Fruit fly (Drosophila melanogaster) Kc167 (cell line): ENCODE results near the gene CG9331.

ENCODE experiments used
- Myc ChIP-seq: fragments of >200 bp; optimal IDR thresholded peaks from 2 replicates; lab custom pipeline; 2017; ENCODE audit warnings: missing external identifiers
- Sin3A ChIP-seq: fragments of >200 bp; optimal IDR thresholded peaks from 2 replicates; lab custom pipeline; 2018; ENCODE audit warnings: missing external identifiers
- h ChIP-seq: fragments of >200 bp; optimal IDR thresholded peaks from 3 replicates; lab custom pipeline; 2018; ENCODE audit warnings: missing external identifiers
- insv ChIP-seq: fragments of >200 bp; optimal IDR thresholded peaks from 3 replicates; lab custom pipeline; 2018; ENCODE audit warnings: missing external identifiers
- psq ChIP-seq: fragments of >200 bp; optimal IDR thresholded peaks from 2 replicates; lab custom pipeline; 2017; ENCODE audit warnings: missing external identifiers
- ttk ChIP-seq: sonication (Bioruptor generic); optimal IDR thresholded peaks from 2 replicates; lab custom pipeline; 2017; ENCODE audit warnings: missing external identifiers

CG9331 gene

DNA sequence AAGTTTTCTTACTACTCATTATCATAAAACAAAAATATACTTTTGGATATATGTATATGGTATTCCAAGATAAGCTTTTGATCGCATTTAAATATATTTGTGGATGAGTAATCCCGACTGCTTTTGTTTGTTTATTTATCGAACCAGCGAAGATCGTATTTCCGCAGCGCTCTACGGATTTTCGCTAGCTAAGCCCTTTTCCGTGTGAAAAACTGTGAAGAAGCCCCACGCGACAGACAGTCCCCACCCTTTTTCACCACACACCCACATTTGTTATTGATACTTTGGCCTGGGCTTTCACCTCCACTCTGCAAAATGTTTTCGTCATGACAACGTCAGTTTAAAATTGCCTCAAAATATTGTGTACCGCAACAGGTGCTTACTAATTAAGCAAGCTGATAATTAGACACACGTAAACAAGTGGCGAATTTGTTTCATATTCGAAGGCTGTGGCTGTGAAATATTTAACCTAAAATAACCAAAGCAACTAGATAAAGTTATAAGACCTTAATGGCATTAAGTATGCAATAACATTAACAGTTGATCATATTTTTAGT, 29.6 kb upstream of the CG9331 start:
- no peak for TF ChIP-seq h (lab: Kevin White, UChicago)
- TF ChIP-seq ttk = no peak
- TF ChIP-seq insv (lab: Kevin White, UChicago) = no peak
- TF ChIP-seq psq (lab: Kevin White, UChicago) = no peak
- no peak for TF ChIP-seq Myc (lab: Kevin White, UChicago)
- no peak for TF ChIP-seq Sin3A (lab: Kevin White, UChicago)

DNA sequence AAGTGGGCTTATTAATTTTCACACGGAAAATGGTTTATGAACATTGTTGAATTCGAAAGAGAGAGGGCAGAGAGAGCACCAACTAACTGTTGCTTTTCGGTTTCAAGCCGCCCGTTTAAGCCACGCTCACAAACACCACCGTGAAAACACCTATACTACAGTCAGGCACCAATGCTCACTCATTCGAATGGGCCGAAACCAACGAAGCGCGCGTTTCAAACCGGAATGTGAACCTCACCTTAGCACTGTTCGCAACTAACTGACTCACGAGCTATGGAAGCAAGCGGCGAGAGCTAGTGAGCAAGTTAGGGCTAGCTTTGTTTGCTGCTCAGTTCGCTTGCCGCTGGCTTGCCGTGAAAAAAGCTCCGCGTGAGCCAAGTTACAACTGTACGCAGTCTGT, 28.7 kb upstream of the CG9331 start:
- TF ChIP-seq Sin3A (lab: Kevin White, UChicago) (no peak), insv (lab: Kevin White, UChicago) (no peak), psq (lab: Kevin White, UChicago) (no peak), Myc (lab: Kevin White, UChicago) (no peak), ttk (no peak), h (lab: Kevin White, UChicago) (no peak)

DNA sequence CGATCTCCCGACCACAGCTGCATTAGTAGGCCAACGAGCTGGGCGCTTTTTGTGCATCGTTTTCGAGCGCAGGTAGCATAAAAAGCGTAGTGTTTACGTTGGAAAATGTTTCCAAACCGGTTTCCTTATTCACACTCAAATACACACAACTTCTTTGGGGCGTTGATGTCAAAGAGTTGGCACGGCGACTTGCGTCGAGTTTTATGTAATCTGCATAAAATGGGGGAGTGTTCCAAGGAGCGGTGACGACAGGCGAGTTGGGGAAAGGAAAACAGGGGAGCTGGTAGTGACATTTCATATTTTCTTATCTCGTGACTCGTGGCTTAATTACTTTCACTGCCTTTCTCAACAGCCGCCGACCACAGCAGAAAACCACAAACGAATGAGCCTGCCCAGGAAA, 28.0 kb upstream of the CG9331 start:
- TF ChIP-seq insv (lab: Kevin White, UChicago) (no peak), Sin3A (lab: Kevin White, UChicago) (no peak), psq (lab: Kevin White, UChicago) (no peak), ttk (no peak), h (lab: Kevin White, UChicago) (no peak), Myc (lab: Kevin White, UChicago) (no peak)

DNA sequence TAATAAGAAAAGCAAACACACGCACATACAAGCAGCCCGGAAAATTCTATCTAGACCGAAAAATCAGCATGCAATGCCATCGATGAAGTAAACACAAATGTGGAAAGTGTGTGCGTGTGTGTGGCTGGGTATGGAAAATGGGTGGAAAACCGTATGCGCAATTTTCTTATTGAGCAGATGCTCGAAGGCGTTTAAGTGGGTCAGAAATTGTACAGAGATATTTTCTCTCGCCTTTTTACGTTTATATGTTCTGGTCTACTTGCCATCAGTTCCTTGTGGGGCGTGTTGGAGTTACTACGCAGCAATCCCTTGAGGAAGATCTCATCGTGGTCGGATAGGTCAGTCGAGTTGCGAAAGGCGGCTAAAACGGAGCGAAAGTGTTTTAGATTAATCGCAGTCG, 26.9 kb upstream of the CG9331 start:
- TF ChIP-seq Sin3A (lab: Kevin White, UChicago) (no peak), ttk (no peak), h (lab: Kevin White, UChicago) (no peak), insv (lab: Kevin White, UChicago) (no peak), psq (lab: Kevin White, UChicago) (no peak), Myc (lab: Kevin White, UChicago) (no peak)

DNA sequence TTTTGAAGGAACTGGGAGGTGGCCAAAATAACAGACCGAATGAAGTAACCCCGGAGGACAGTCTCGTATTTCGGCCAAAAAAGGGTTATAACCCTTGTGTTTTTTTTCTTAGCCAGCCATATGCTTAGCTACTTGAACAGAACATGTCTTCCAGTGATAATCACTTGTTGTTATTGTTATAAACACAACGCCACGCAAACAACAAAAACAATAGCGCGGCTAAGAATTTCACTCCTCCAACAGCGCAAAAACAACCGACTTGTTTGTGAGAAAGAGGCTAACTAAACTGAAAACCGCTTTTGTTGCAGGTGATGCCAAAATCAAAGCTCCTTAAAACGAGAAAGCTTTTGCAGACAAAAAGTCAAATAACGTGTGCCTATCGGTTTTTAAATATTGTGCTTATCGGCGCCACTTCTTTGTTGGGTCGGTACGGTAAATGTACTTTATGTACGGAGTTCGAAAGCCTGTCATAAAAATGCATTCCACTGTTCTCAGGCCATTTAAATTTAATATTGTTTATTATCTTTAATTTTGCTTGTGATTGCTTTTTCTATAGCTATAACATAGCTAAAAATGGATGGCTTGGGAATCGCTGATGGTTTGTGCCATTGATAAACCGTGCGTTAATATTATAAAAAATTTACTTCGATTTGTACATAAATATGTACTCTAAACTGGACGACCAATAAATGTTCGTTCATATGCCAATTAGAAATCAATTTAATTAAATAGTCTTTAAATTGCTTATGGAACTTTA, 25.7 kb upstream of the CG9331 start, which contains the start of gene vari:
Gene vari (minus strand): TSS at position 285 of the 757 bp plus-strand sequence.
- no peak for TF ChIP-seq insv (lab: Kevin White, UChicago)

DNA sequence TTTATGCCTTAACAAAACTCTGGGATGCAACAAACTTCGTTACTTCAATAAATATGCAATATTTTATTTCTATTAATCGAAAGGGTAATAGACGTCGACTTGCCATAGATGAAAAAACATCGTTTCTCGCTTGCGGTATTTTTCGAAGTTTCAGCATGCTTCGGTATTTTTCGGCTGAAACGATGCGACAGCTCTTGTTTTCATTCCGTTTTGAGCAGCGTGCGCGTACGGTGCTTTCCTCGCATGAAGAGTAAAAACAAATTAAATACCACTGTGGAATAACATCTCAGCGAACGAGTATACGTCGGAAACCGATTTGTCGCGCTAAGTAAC, 25.1 kb upstream of the CG9331 start, which contains the start of gene CG9328:
Gene CG9328 (plus strand): TSS at position 201 of the 333 bp plus-strand sequence.
- TF ChIP-seq Myc (lab: Kevin White, UChicago) (no peak), Sin3A (lab: Kevin White, UChicago) (no peak), h (lab: Kevin White, UChicago) (no peak), ttk (no peak), insv (lab: Kevin White, UChicago) (no peak), psq (lab: Kevin White, UChicago) (no peak)

DNA sequence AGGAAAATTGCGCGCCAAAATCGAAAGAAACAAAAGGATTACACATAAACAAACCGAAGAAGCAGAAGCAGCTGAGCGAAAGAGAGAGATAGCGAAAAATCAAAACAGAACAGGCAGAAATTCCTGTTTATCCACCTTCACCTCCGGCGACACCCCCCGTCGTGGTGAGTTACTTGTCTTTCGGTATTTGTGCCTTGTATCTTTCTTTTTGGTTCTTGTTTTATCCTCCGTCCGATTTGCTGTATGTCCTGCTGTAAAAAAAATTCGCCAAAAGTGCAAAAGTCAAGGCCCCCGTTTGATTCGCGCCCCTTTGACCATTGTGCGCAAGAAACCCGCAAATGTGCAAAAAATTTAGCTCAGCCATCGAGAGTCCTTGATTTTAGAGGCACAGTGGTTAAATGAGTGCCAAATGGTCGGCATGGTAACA, 24.3 kb upstream of the CG9331 start:
- TF ChIP-seq h (lab: Kevin White, UChicago) = no peak
- TF ChIP-seq insv (lab: Kevin White, UChicago) = no peak
- TF ChIP-seq Sin3A (lab: Kevin White, UChicago) = no peak
- TF ChIP-seq psq (lab: Kevin White, UChicago) = no peak
- TF ChIP-seq ttk = no peak
- no peak for TF ChIP-seq Myc (lab: Kevin White, UChicago)

DNA sequence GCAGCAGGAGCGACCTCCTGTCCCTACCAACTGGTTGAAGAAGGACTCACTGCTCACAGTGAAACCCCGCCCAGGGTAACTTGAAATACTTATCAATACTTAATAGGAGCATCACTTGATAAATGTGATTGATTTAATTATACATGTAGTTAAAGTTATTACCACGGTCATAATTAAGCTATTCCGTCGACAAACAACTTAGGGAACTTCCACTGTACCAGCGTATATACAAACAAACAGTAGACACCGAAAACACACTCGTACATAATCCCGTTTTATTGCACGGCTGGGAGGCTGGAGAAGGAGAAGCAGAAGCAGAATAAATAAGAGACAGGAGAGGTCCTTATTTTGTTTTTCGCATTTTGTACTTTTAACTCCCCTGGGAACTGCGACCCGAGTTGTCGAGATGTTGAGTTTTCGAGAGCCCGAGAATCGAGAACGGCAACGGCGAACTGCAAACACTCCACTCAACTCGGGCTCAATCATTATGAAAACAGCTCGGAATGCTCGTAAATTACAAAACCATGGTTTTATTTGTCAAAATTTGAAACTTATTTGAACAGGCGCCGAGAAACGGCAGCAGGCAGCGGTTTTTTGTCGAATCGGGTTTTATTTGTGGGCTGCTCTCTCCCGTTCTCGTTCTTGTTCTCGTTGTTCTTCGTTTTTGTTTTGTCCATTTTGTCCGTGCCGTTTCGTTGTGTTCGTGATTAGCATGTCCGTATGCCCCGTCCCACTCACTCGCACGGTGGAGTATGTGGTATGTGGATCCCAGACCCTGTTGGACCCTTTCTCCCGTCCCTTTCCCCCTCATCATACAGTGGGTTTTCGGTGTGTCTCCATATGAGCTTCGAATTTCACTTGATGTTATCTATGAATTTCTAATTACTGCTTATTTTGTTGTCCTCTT, 22.4 kb upstream of the CG9331 start:
- TF ChIP-seq psq (lab: Kevin White, UChicago) (peak; percentile 42), Myc (lab: Kevin White, UChicago) (no peak), insv (lab: Kevin White, UChicago) (no peak), Sin3A (lab: Kevin White, UChicago) (no peak), h (lab: Kevin White, UChicago) (no peak), ttk (no peak)

DNA sequence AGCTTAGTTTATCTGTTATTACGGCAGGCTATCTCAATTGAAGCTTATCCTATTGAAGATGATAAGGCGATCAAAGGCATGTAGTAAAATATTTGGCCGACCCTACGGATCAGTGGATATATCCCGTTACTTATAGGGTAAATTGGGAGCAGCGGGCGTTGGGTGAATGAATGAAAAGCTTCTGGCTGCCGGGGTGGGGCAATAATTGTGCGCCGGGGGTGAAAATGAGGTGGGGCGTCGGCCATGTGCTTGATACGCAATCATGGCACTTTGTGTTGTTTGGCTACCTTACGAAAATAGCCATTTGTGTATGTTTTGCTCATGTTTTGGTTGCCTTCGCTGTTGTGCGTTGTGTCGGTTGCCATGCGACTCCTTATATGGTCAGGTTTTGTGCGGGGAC, 20.8 kb upstream of the CG9331 start:
- TF ChIP-seq psq (lab: Kevin White, UChicago) (no peak), insv (lab: Kevin White, UChicago) (no peak), Myc (lab: Kevin White, UChicago) (no peak), h (lab: Kevin White, UChicago) (no peak), ttk (no peak), Sin3A (lab: Kevin White, UChicago) (no peak)

DNA sequence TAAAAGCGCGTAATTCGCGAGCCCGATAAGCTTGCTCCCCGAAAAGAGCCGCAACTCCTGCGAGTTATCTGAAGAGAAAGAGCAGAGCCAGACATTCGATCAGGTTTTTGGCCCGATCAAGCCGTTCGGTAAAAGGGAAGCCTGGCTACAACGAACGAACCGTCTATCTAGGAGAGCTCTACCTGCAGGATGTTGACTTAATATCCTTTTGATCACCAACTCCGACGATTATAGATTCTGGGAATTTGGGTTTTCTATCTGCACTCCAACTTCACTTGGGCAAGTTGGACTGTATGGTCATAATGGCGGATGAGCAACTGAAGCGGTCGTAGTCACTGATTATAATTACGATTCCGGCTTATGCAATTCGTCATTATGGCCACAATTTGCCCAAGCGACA, 20.4 kb upstream of the CG9331 start:
- TF ChIP-seq insv (lab: Kevin White, UChicago) (no peak), ttk (no peak), psq (lab: Kevin White, UChicago) (no peak), Myc (lab: Kevin White, UChicago) (no peak), h (lab: Kevin White, UChicago) (no peak), Sin3A (lab: Kevin White, UChicago) (no peak)

DNA sequence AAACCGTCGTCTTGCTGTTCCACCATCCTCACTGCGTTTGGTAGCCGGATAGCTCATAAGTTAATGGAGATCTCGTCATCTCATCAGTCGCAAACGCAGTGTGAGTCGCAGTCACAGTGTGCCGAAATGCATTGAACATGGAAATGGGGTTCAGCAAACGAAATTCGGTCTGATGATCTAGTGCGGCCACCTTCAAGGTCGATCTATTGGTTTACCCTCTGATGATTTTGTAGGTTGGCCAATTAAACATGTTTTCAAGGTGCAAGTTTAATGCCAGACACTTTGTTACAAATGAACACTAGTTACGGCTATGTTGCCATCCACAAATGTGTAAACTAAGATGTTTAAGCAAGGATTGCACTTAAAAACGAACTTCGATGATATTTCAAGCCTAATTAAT, 19.8 kb upstream of the CG9331 start:
- TF ChIP-seq h (lab: Kevin White, UChicago) (no peak), insv (lab: Kevin White, UChicago) (no peak), Myc (lab: Kevin White, UChicago) (no peak)
